Fruit fly (Drosophila melanogaster): Measurements from ENCODE around the gene Cpr65Ax1.

The Cpr65Ax1 gene

DNA sequence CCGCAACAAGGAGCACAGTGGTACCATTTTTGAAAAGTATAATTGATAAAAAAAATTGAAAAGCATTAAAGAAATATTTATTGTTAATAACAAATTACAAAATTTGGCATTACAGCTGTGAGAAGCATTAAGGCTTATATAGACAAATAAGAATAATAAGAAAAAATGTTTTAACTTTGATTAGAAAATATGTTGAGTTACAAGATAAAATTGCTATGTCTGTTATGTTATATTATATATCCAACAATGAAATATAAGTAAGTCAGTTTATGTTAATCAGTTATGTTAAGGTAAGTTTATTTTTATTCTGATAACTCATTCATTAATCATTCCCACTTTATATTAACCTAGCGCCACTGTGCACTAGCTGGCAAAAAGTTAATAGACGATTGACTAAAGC is 12.1 kb upstream of the Cpr65Ax1 start (continued):
- peak; percentile 35 for TF ChIP-seq CG8924 (tag; optimal IDR thresholded peaks at IDR 0.05)
- TF ChIP-seq nmo (GFP tag; optimal IDR thresholded peaks at IDR 0.05): peak; percentile 31
- no peak for TF ChIP-seq dati (GFP tag; IDR thresholded peaks at IDR 0.05)
- peak; percentile 60 for TF ChIP-seq gem (tag; optimal IDR thresholded peaks at IDR 0.05)
- no peak for TF ChIP-seq D (optimal IDR thresholded peaks at IDR 0.05)
- peak; percentile 0 for TF ChIP-seq D (GFP tag; optimal IDR thresholded peaks at IDR 0.05)
- TF ChIP-seq CG10431 (GFP tag; optimal IDR thresholded peaks at IDR 0.05): no peak
- peak; percentile 39 for TF ChIP-seq phol (tag; optimal IDR thresholded peaks at IDR 0.05)

DNA sequence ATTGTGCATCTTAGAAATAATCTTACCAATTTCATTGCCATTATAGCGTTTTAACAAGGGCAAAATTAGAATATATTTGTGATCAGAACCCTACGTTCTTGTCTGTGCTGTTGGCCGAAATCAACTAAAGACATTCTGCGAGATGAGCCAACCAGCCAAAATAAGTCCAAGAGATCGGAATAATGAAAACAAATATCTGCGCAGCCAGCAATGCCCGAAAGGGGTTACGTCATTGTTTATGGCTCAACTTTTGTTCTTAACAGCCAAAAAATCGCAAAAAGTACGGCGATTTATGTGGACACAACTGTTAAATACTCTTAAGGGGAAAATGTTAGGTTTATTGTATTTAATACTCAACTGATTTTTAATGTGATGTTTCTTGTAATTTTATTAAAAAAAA is 10.7 kb upstream of the Cpr65Ax1 start, which contains the start of gene Cpr65Ay:
Gene Cpr65Ay, minus strand, starts transcription at position 101 of the 400 bp plus-strand sequence.
- TF ChIP-seq slbo (GFP tag; IDR thresholded peaks at IDR 0.05) (0 out of 2 replicates have a peak, but pooled peaks have one; percentile 13), bowl (GFP tag; IDR thresholded peaks at IDR 0.05) (no peak)

DNA sequence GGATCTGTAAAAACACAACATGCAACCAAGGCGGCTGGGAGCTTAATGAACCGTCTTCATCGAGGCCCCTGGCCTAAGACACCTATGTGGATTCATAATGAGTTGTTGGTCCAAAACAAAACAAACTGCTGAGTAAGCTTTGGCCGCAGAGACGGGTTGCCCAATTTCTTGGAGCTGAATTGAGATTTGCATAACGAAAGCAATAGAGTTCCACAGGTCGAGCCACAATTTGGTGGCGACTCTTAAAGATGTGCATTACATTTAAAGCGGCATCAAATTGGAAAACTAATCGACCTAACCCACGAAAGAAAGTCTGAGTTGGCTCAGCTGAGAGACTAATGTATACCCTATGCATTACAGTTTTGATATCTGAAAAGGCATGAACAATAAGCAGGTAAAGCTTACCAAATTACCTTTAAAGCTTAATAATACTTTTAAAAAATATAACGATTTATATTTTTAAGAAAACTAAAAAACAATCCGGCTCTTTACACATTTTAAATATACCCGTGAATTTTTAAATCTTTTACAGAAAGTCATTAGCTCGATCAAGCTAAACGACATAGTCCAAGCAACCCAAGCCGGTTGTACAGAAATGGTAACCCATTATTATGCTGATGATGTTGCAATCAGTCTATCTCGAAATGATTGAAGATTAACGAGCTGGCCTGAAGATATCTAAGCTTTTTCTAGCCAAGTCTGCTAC is 9.7 kb upstream of the Cpr65Ax1 start, which contains the start of gene CG13297:
Gene CG13297, minus strand, starts transcription at position 51 of the 706 bp plus-strand sequence.
- TF ChIP-seq CG8924 (tag; optimal IDR thresholded peaks at IDR 0.05) (peak; percentile 66), CG4424 (GFP tag; optimal IDR thresholded peaks at IDR 0.05) (peak; percentile 41), E2f1 (GFP tag; IDR thresholded peaks at IDR 0.05) (peak; percentile 44; the same call in 1 of the 2 replicates), twi (tag; optimal IDR thresholded peaks at IDR 0.05) (no peak), az2 (GFP tag; optimal IDR thresholded peaks at IDR 0.05) (peak; percentile 42), CG12659 (GFP tag; optimal IDR thresholded peaks at IDR 0.05) (peak; percentile 27), gem (tag; optimal IDR thresholded peaks at IDR 0.05) (peak; percentile 74), sqz (GFP tag; optimal IDR thresholded peaks at IDR 0.05) (peak; percentile 35), Fer2 (tag; optimal IDR thresholded peaks at IDR 0.05) (no peak), B-H1 (GFP tag; IDR thresholded peaks at IDR 0.05) (peak; percentile 48; the same call in 2 of the 3 replicates), ken (GFP tag; IDR thresholded peaks at IDR 0.05) (peak; percentile 21; the same call in 1 of the 3 replicates), lab (GFP tag; optimal IDR thresholded peaks at IDR 0.05) (peak; percentile 26), HHEX (GFP tag; optimal IDR thresholded peaks at IDR 0.05) (no peak), Mad (GFP tag; optimal IDR thresholded peaks at IDR 0.05) (no peak), Xbp1 (GFP tag; optimal IDR thresholded peaks at IDR 0.05) (peak; percentile 44), Kr (GFP tag; optimal IDR thresholded peaks at IDR 0.05) (no peak), ham (GFP tag; IDR thresholded peaks at IDR 0.05) (no peak), Dek (tag; optimal IDR thresholded peaks at IDR 0.05) (peak; percentile 22), CG11504 (tag; optimal IDR thresholded peaks at IDR 0.05) (peak; percentile 86), CrebB (tag; optimal IDR thresholded peaks at IDR 0.05) (no peak), vfl (GFP tag; optimal IDR thresholded peaks at IDR 0.05) (no peak), CG4404 (GFP tag; IDR thresholded peaks at IDR 0.05) (no peak), NfI (GFP tag; optimal IDR thresholded peaks at IDR 0.05) (peak; percentile 43), trem (tag; optimal IDR thresholded peaks at IDR 0.05) (peak; percentile 33), kay (GFP tag; optimal IDR thresholded peaks at IDR 0.05) (no peak), so (GFP tag; IDR thresholded peaks at IDR 0.05) (no peak), CG10366 (GFP tag; IDR thresholded peaks at IDR 0.05) (peak; percentile 61), ewg (GFP tag; optimal IDR thresholded peaks at IDR 0.05) (peak; percentile 21), lmd (GFP tag; IDR thresholded peaks at IDR 0.05) (peak; percentile 50; the same call in 1 of the 2 replicates), CG32772 (GFP tag; IDR thresholded peaks at IDR 0.05) (0 out of 2 replicates have a peak, but pooled peaks have one; percentile 14), CG17385 (GFP tag; optimal IDR thresholded peaks at IDR 0.05) (peak; percentile 20), cato (GFP tag; optimal IDR thresholded peaks at IDR 0.05; ENCODE audit: borderline replicate concordance) (peak; percentile 1), nmo (GFP tag; optimal IDR thresholded peaks at IDR 0.05) (peak; percentile 66), pros (GFP tag; optimal IDR thresholded peaks at IDR 0.05) (peak; percentile 86), bcd (GFP tag; optimal IDR thresholded peaks at IDR 0.05) (peak; percentile 41), dmrt99B (tag; optimal IDR thresholded peaks at IDR 0.05) (peak; percentile 88), Ssrp (tag; optimal IDR thresholded peaks at IDR 0.05) (peak; percentile 68), CG3838 (GFP tag; optimal IDR thresholded peaks at IDR 0.05) (no peak), Poxn (GFP tag; IDR thresholded peaks at IDR 0.05) (no peak)
